Worm (Caenorhabditis elegans) whole organism, early embryonic: ENCODE measurements around the gene Y43C5A.2.

Source experiments
- ets-7 ChIP-seq: sonication (generic microtip); optimal IDR thresholded peaks from 2 replicates; lab custom pipeline; 2016; ENCODE audit warnings: missing genotype, missing genetic modification characterization, missing compliant biosample characterization
- hmg-4 ChIP-seq: fragments of 200-800 bp; sonication (Bioruptor generic); optimal IDR thresholded peaks from 2 replicates; lab custom pipeline; 2018; ENCODE audit warnings: mild to moderate bottlenecking, missing genetic modification characterization, missing compliant biosample characterization
- pes-1 ChIP-seq: fragments of 200-800 bp; sonication (Bioruptor generic); IDR thresholded peaks from 2 replicates; pipeline ENCODE4 v1.3.6; 2022; ENCODE audit warnings: missing genetic modification reagents, missing genetic modification characterization, missing compliant biosample characterization
- sea-1 ChIP-seq: fragments of 200-800 bp; sonication (Bioruptor generic); conservative IDR thresholded peaks from 2 replicates; pipeline ENCODE4 v1.3.6; 2022; ENCODE audit warnings: missing genetic modification characterization, missing compliant biosample characterization
- tbx-11 ChIP-seq: fragments of 200-800 bp; sonication (Bioruptor generic); IDR thresholded peaks from 2 replicates; pipeline ENCODE4 v1.3.6; 2022; ENCODE audit warnings: missing genetic modification characterization, missing compliant biosample characterization

DNA sequence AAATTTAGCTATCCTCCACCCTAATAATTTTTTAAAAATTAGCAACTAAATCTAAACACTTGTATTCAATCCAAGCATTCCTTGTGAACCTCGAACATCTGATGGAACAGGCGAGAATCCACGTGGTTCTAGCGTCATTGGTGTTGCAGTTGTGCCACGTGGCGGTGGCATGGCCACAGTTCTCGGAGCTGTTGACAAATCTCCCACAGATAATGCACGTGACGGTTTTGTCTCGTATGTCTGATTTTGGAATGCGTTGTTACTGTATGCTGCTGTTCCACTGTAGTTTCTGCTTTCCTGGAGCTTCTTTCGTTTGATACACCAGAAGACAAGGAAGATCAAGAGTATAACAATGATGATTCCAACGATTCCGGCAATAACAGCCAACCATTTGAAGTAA, 26.4 kb downstream of the Y43C5A.2 start:
- TF ChIP-seq ets-7 (tag; lab: Kevin White, UChicago) (no peak), sea-1 (no peak), tbx-11 (GFP tag; lab: Robert Waterston, UW) (no peak), pes-1 (GFP tag; lab: Robert Waterston, UW) (no peak), hmg-4 (GFP tag; lab: Kevin White, UChicago) (no peak)
